Worm (Caenorhabditis elegans) whole organism, L2 larva: ENCODE data around the gene C28G1.6.

Experiments used
- aly-2 ChIP-seq: fragments of 150-350 bp; optimal IDR thresholded peaks from 2 replicates; lab custom pipeline; 2014; ENCODE audit warnings: missing biosample characterization, missing genetic modification characterization
- ama-1 ChIP-seq: fragments of 150-350 bp; optimal IDR thresholded peaks from 2 replicates; lab custom pipeline; 2018; ENCODE audit warnings: inconsistent platforms
- mdl-1 ChIP-seq, 2 experiments: fragments of 150-350 bp in 1 of 2; sonication (generic microtip) in 1 of 2; optimal IDR thresholded peaks; 2 replicates each; lab custom pipeline; 2017; ENCODE audit warnings: missing biosample characterization in 2 of 2, missing genetic modification characterization in 2 of 2
- nhr-21 ChIP-seq: fragments of 150-350 bp; optimal IDR thresholded peaks from 2 replicates; lab custom pipeline; 2014; ENCODE audit warnings: missing biosample characterization, missing genetic modification characterization

DNA sequence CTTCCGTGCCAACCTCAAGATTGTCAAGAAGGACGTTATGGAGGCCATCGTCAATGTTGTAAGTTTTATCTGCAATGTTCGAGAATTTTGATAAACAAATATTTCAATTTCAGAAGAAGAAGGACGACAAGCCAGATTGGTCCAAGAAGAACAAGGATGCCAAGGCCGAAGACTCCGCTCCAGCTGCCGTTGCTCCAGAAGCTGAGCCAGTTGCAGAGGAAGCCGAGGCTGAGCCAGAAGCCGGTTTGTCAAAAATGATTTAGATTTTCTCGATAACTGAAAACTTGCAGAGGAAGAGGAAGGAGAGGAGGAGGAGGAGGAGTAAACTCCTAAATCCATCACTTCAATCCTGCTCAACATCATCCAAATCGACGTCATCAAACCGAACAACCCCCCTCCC, 41.0 kb downstream of the C28G1.6 start:
- no peak for TF ChIP-seq mdl-1 (tag; optimal IDR thresholded peaks at IDR 0.05; lab: Kevin White, UChicago)
- TF ChIP-seq ama-1 = no peak
- TF ChIP-seq nhr-21 (tag; lab: Kevin White, UChicago) = no peak
- TF ChIP-seq aly-2 (tag; lab: Kevin White, UChicago) = no peak
